Worm (Caenorhabditis elegans) whole organism, L4 larva: Measurements from ENCODE around the gene F34D6.1.

Experiments used
- F26F4.8 ChIP-seq: fragments of 200-800 bp; sonication (Bioruptor generic); conservative IDR thresholded peaks from 2 replicates; pipeline ENCODE4 v1.3.6; 2022; ENCODE audit warnings: missing genetic modification characterization, missing compliant biosample characterization
- Y48G9A.11 ChIP-seq: fragments of 200-800 bp; sonication (Bioruptor generic); IDR thresholded peaks from 2 replicates; pipeline ENCODE4 v1.3.6; 2022; ENCODE audit warnings: missing genetic modification reagents, missing genetic modification characterization, missing compliant biosample characterization
- aha-1 ChIP-seq: fragments of 150-350 bp; peaks from one replicate; lab custom pipeline; 2014; ENCODE audit warnings: missing biosample characterization, missing genetic modification characterization
- arid-1 ChIP-seq: fragments of 200-800 bp; sonication (Bioruptor generic); conservative IDR thresholded peaks from 2 replicates; pipeline ENCODE4 v1.3.6; 2022; ENCODE audit warnings: missing genetic modification reagents, missing genetic modification characterization, missing compliant biosample characterization
- ceh-28 ChIP-seq: fragments of 150-350 bp; optimal IDR thresholded peaks from 2 replicates; lab custom pipeline; 2014; ENCODE audit warnings: missing biosample characterization, missing genetic modification reagents, missing genetic modification characterization
- cey-2 ChIP-seq: sonication (generic microtip); optimal IDR thresholded peaks from 3 replicates; lab custom pipeline; 2017; ENCODE audit warnings: missing genetic modification characterization, mild to moderate bottlenecking, missing compliant biosample characterization, antibody characterized with exemption, borderline replicate concordance; ENCODE audit not compliant: insufficient read depth
- daf-12 ChIP-seq: fragments of 150-350 bp; optimal IDR thresholded peaks from 2 replicates; lab custom pipeline; 2014; ENCODE audit warnings: missing biosample characterization, missing genetic modification reagents, missing genetic modification characterization
- daf-16 ChIP-seq, 3 experiments: sonication (generic microtip); optimal IDR thresholded peaks; 2 replicates each; lab custom pipeline; 2016 to 2017; ENCODE audit warnings: missing genetic modification characterization in 3 of 3, missing genetic modification reagents in 3 of 3, mild to moderate bottlenecking in 2 of 3, missing compliant biosample characterization in 2 of 3, missing biosample characterization in 1 of 3, moderate library complexity in 1 of 3
- dmd-6 ChIP-seq: fragments of 200-800 bp; sonication (Bioruptor generic); IDR thresholded peaks from 2 replicates; pipeline ENCODE4 v1.3.6; 2022; ENCODE audit warnings: missing genetic modification reagents, missing genetic modification characterization, missing compliant biosample characterization
- duxl-1 ChIP-seq: sonication (generic microtip); optimal IDR thresholded peaks from 2 replicates; lab custom pipeline; 2016; ENCODE audit warnings: mild to moderate bottlenecking, missing genetic modification characterization, moderate library complexity, missing compliant biosample characterization; ENCODE audit not compliant: poor library complexity
- egl-27 ChIP-seq: sonication (generic microtip); optimal IDR thresholded peaks from 3 replicates; lab custom pipeline; 2017; ENCODE audit warnings: missing biosample characterization, missing genetic modification reagents, missing genetic modification characterization
- egl-43 ChIP-seq: fragments of 200-800 bp; sonication (Bioruptor generic); IDR thresholded peaks from 2 replicates; pipeline ENCODE4 v1.3.6; 2022; ENCODE audit warnings: missing genetic modification reagents, missing genetic modification characterization, missing compliant biosample characterization
- fos-1 ChIP-seq: fragments of 150-350 bp; optimal IDR thresholded peaks from 2 replicates; lab custom pipeline; 2014; ENCODE audit warnings: missing biosample characterization, missing genetic modification characterization
- gei-8 ChIP-seq: fragments of 200-800 bp; sonication (Bioruptor generic); optimal IDR thresholded peaks from 2 replicates; lab custom pipeline; 2018; ENCODE audit warnings: mild to moderate bottlenecking, missing genetic modification characterization, missing compliant biosample characterization
- hlh-11 ChIP-seq: fragments of 200-800 bp; sonication (Bioruptor generic); optimal IDR thresholded peaks from 2 replicates; lab custom pipeline; 2018; ENCODE audit warnings: mild to moderate bottlenecking, missing genetic modification characterization, missing compliant biosample characterization
- hlh-30 ChIP-seq: sonication (generic microtip); optimal IDR thresholded peaks from 2 replicates; lab custom pipeline; 2017; ENCODE audit warnings: antibody characterized with exemption, mild to moderate bottlenecking, missing genetic modification characterization, missing compliant biosample characterization; ENCODE audit not compliant: insufficient read depth
- hmg-1.1 ChIP-seq: fragments of 200-800 bp; sonication (Bioruptor generic); IDR thresholded peaks from 2 replicates; pipeline ENCODE4 v1.3.6; 2022; ENCODE audit warnings: missing genetic modification reagents, missing genetic modification characterization, missing compliant biosample characterization
- lim-7 ChIP-seq: fragments of 200-800 bp; sonication (Bioruptor generic); IDR thresholded peaks from 2 replicates; pipeline ENCODE4 v1.3.6; 2022; ENCODE audit warnings: missing genetic modification characterization, missing compliant biosample characterization
- lin-38 ChIP-seq: fragments of 200-800 bp; sonication (Bioruptor generic); IDR thresholded peaks from 2 replicates; pipeline ENCODE4 v1.3.6; 2022; ENCODE audit warnings: missing genetic modification reagents, missing genetic modification characterization, missing compliant biosample characterization
- lir-3 ChIP-seq: sonication (generic microtip); optimal IDR thresholded peaks from 2 replicates; lab custom pipeline; 2016; ENCODE audit warnings: mild to moderate bottlenecking, missing genetic modification characterization, missing compliant biosample characterization
- madf-9 ChIP-seq: fragments of 200-800 bp; sonication (Bioruptor generic); conservative IDR thresholded peaks from 2 replicates; pipeline ENCODE4 v1.3.6; 2022; ENCODE audit warnings: missing genetic modification reagents, missing genetic modification characterization, missing compliant biosample characterization
- mes-2 ChIP-seq: sonication (generic microtip); optimal IDR thresholded peaks from 2 replicates; lab custom pipeline; 2016; ENCODE audit warnings: missing genotype, mild to moderate bottlenecking, missing genetic modification characterization, missing compliant biosample characterization; ENCODE audit not compliant: poor library complexity, severe bottlenecking
- nhr-237 ChIP-seq: sonication (generic microtip); optimal IDR thresholded peaks from 2 replicates; lab custom pipeline; 2017; ENCODE audit warnings: missing biosample characterization, missing genetic modification characterization
- nhr-41 ChIP-seq: fragments of 200-800 bp; sonication (Bioruptor generic); IDR thresholded peaks from 2 replicates; pipeline ENCODE4 v1.3.6; 2022; ENCODE audit warnings: missing genetic modification reagents, missing genetic modification characterization, missing compliant biosample characterization
- nhr-48 ChIP-seq: sonication (generic microtip); optimal IDR thresholded peaks from 2 replicates; lab custom pipeline; 2016; ENCODE audit warnings: mild to moderate bottlenecking, missing genetic modification characterization, missing compliant biosample characterization
- set-16 ChIP-seq: fragments of 200-800 bp; sonication (Bioruptor generic); IDR thresholded peaks from 2 replicates; pipeline ENCODE4 v1.3.6; 2022; ENCODE audit warnings: missing genetic modification reagents, missing genetic modification characterization, missing compliant biosample characterization
- snpc-4 ChIP-seq: fragments of 150-350 bp; optimal IDR thresholded peaks from 2 replicates; lab custom pipeline; 2014; ENCODE audit warnings: missing biosample characterization, missing genetic modification characterization
- tra-1 ChIP-seq: fragments of 200-800 bp; sonication (Bioruptor generic); IDR thresholded peaks from 2 replicates; pipeline ENCODE4 v1.3.6; 2022; ENCODE audit warnings: missing genetic modification reagents, missing genetic modification characterization, missing compliant biosample characterization
- unc-130 ChIP-seq: sonication (generic microtip); optimal IDR thresholded peaks from 2 replicates; lab custom pipeline; 2016; ENCODE audit warnings: missing genetic modification reagents, missing genetic modification characterization, missing compliant biosample characterization
- unc-39 ChIP-seq: sonication (generic microtip); optimal IDR thresholded peaks from 2 replicates; lab custom pipeline; 2017; ENCODE audit warnings: missing biosample characterization, missing genetic modification characterization
- unc-62 ChIP-seq, 3 experiments: fragments of 150-350 bp in 1 of 3; sonication (generic microtip); optimal IDR thresholded peaks in 2 of 3; peaks in 1 of 3; 1 replicate in 1 of 3; 2 replicates in 2 of 3; lab custom pipeline; 2014 to 2017; ENCODE audit warnings: missing biosample characterization in 3 of 3, missing genetic modification characterization in 3 of 3, missing genetic modification reagents in 3 of 3, missing genotype in 1 of 3
- zip-2 ChIP-seq: fragments of 150-350 bp; optimal IDR thresholded peaks from 2 replicates; lab custom pipeline; 2014; ENCODE audit warnings: missing biosample characterization, missing genetic modification characterization

The F34D6.1 gene

ce11 chrII:2717335-2717734 lies 36.3 kb upstream of the F34D6.1 start, which contains the start of gene T05A8.3:
Gene T05A8.3 (minus strand): TSS chrII:2717435.
- TF ChIP-seq unc-39 (tag; lab: Kevin White, UChicago) (no peak), set-16 (GFP tag; lab: Robert Waterston, UW) (0 out of 2 replicates have a peak, but pooled peaks have one; percentile 1), unc-130 (GFP tag; lab: Kevin White, UChicago) (no peak), duxl-1 (tag; lab: Kevin White, UChicago) (no peak), daf-12 (tag; lab: Kevin White, UChicago) (no peak), ceh-28 (tag; lab: Kevin White, UChicago) (no peak), aha-1 (tag; lab: Kevin White, UChicago) (peak; percentile 12), F26F4.8 (GFP tag; lab: Robert Waterston, UW) (no peak), lim-7 (no peak), snpc-4 (tag; lab: Kevin White, UChicago) (no peak), gei-8 (GFP tag; lab: Kevin White, UChicago) (no peak), lin-38 (GFP tag; lab: Robert Waterston, UW) (no peak), nhr-41 (GFP tag; lab: Robert Waterston, UW) (no peak), hmg-1.1 (GFP tag; lab: Robert Waterston, UW) (no peak), tra-1 (no peak)

ce11 chrII:2710919-2711318 lies 29.9 kb upstream of the F34D6.1 start, which contains the start of gene T05A8.2:
Gene T05A8.2 (minus strand): TSS chrII:2711019.
- TF ChIP-seq cey-2 (tag; lab: Kevin White, UChicago) (no peak), unc-62 (GFP tag; optimal IDR thresholded peaks at IDR 0.05 in 1 of 2; lab: Kevin White, UChicago) (peak in 1 of 2 experiments; percentile 35), unc-62 (tag; optimal IDR thresholded peaks at IDR 0.05; lab: Kevin White, UChicago) (no peak)

ce11 chrII:2709942-2710341 lies 28.9 kb upstream of the F34D6.1 start, which contains the start of gene T05A8.1:
Gene T05A8.1 (minus strand): TSS chrII:2710042.
- no peak for TF ChIP-seq set-16 (GFP tag; lab: Robert Waterston, UW)
- no peak for TF ChIP-seq mes-2 (tag; lab: Kevin White, UChicago)
- TF ChIP-seq dmd-6 (GFP tag; lab: Robert Waterston, UW): no peak
- no peak for TF ChIP-seq madf-9 (GFP tag; lab: Robert Waterston, UW)
- no peak for TF ChIP-seq lir-3 (tag; lab: Kevin White, UChicago)
- no peak for TF ChIP-seq egl-27 (tag; lab: Kevin White, UChicago)
- no peak for TF ChIP-seq arid-1
- TF ChIP-seq fos-1 (tag; lab: Kevin White, UChicago): no peak
- TF ChIP-seq egl-43: no peak

ce11 chrII:2707872-2708271 lies 26.9 kb upstream of the F34D6.1 start, which contains the start of gene Y47G7B.2:
Gene Y47G7B.2 (minus strand): TSS chrII:2708014.
- 0 out of 2 replicates have a peak, but pooled peaks have one; percentile 10 for TF ChIP-seq dmd-6 (GFP tag; lab: Robert Waterston, UW)
- peak; percentile 90 for TF ChIP-seq duxl-1 (tag; lab: Kevin White, UChicago)
- peak; percentile 25 for TF ChIP-seq hlh-11 (tag; lab: Kevin White, UChicago)
- no peak for TF ChIP-seq daf-16 (GFP tag; optimal IDR thresholded peaks at IDR 0.05; lab: Kevin White, UChicago)
- peak; percentile 68 for TF ChIP-seq daf-16 (tag; optimal IDR thresholded peaks at IDR 0.05; lab: Kevin White, UChicago)
- no peak for TF ChIP-seq fos-1 (tag; lab: Kevin White, UChicago)
- no peak for TF ChIP-seq nhr-237 (tag; lab: Kevin White, UChicago)
- TF ChIP-seq hlh-30 (tag; lab: Kevin White, UChicago): peak; percentile 49
- peak; percentile 45 for TF ChIP-seq mes-2 (tag; lab: Kevin White, UChicago)
- no peak for TF ChIP-seq Y48G9A.11 (GFP tag; lab: Robert Waterston, UW)
- TF ChIP-seq, all 104 proteins: peak for 6

- no peak for TF ChIP-seq nhr-48 (tag; lab: Kevin White, UChicago)
- no peak for TF ChIP-seq zip-2 (tag; lab: Kevin White, UChicago)
- TF ChIP-seq, all 104 proteins: peak for 0
Observed at ce11 chrII:2705200-2705599, 24.2 kb upstream of the F34D6.1 start, which contains the start of gene srh-128. Gene srh-128 (minus strand): TSS chrII:2705300.
